Worm (Caenorhabditis elegans): Measurements from ENCODE around the gene sru-35.
A peak's percentile ranks its signal among the peaks of the same experiment; 100 is the strongest.
"Not testable (repeated sequence)": the region's sequence is repeated elsewhere in the genome, so short reads cannot be mapped to it uniquely, and the experiment has no call there.

Gene sru-35

ce11 chrIV:8793223-8793622 lies 3.2 kb upstream of the sru-35 start:
- TF ChIP-seq unc-39 (tag; optimal IDR thresholded peaks at IDR 0.05) (no peak), sma-3 (GFP tag; optimal IDR thresholded peaks at IDR 0.05) (peak; percentile 68), nhr-21 (tag; optimal IDR thresholded peaks at IDR 0.05) (peak; percentile 77), unc-55 (GFP tag; optimal IDR thresholded peaks at IDR 0.05) (no peak), mab-5 (tag; optimal IDR thresholded peaks at IDR 0.05) (no peak), nhr-10 (tag; optimal IDR thresholded peaks at IDR 0.05) (no peak), nhr-77 (tag; optimal IDR thresholded peaks at IDR 0.05) (no peak), nhr-25 (tag; optimal IDR thresholded peaks at IDR 0.05) (peak; percentile 57), nhr-23 (tag; optimal IDR thresholded peaks at IDR 0.05) (no peak), C34F6.9 (tag; optimal IDR thresholded peaks at IDR 0.05) (no peak), fos-1 (tag; optimal IDR thresholded peaks at IDR 0.05) (peak; percentile 92), ceh-16 (tag; optimal IDR thresholded peaks at IDR 0.05) (no peak), skn-1 (tag; optimal IDR thresholded peaks at IDR 0.05) (no peak), egl-27 (tag; optimal IDR thresholded peaks at IDR 0.05) (peak; percentile 61), F13H6.1 (tag; optimal IDR thresholded peaks at IDR 0.05) (peak; percentile 8), sem-4 (tag; optimal IDR thresholded peaks at IDR 0.05) (peak; percentile 42), alr-1 (tag; optimal IDR thresholded peaks at IDR 0.05) (no peak), sma-9 (GFP tag; optimal IDR thresholded peaks at IDR 0.05) (peak; percentile 79), sma-9 (tag; optimal IDR thresholded peaks at IDR 0.05) (no peak), blmp-1 (tag; optimal IDR thresholded peaks at IDR 0.05; ENCODE audit: insufficient read depth) (peak; percentile 74), Y55F3AM.14 (GFP tag; optimal IDR thresholded peaks at IDR 0.05) (peak; percentile 38)

- no peak for TF ChIP-seq elt-1 (tag; optimal IDR thresholded peaks at IDR 0.05)
- TF ChIP-seq mbf-1 (tag; optimal IDR thresholded peaks at IDR 0.05) = no peak
- no peak for TF ChIP-seq alr-1 (tag; optimal IDR thresholded peaks at IDR 0.05)
- TF ChIP-seq ceh-82 (tag; optimal IDR thresholded peaks at IDR 0.05) = no peak
- no peak for TF ChIP-seq nhr-77 (tag; optimal IDR thresholded peaks at IDR 0.05)
- no peak for TF ChIP-seq zag-1 (tag; optimal IDR thresholded peaks at IDR 0.05)
- no peak for TF ChIP-seq unc-55 (GFP tag; optimal IDR thresholded peaks at IDR 0.05)
- no peak for TF ChIP-seq ztf-4 (tag; optimal IDR thresholded peaks at IDR 0.05)
- TF ChIP-seq ztf-1 (GFP tag; conservative IDR thresholded peaks at IDR 0.05) = no peak
- TF ChIP-seq sma-3 (GFP tag; optimal IDR thresholded peaks at IDR 0.05) = no peak
- no peak for TF ChIP-seq ztf-11 (tag; optimal IDR thresholded peaks at IDR 0.05)
- TF ChIP-seq sma-9 (GFP tag; optimal IDR thresholded peaks at IDR 0.05) = no peak
- TF ChIP-seq sma-9 (tag; optimal IDR thresholded peaks at IDR 0.05) = no peak
- no peak for TF ChIP-seq elt-3 (tag; optimal IDR thresholded peaks at IDR 0.05)
- TF ChIP-seq nhr-21 (tag; optimal IDR thresholded peaks at IDR 0.05) = no peak
- TF ChIP-seq R02D3.7 (tag; optimal IDR thresholded peaks at IDR 0.05) = no peak
- TF ChIP-seq Y55F3AM.14 (GFP tag; optimal IDR thresholded peaks at IDR 0.05) = no peak
- TF ChIP-seq blmp-1 (tag; optimal IDR thresholded peaks at IDR 0.05; ENCODE audit: insufficient read depth) = no peak
Observed at ce11 chrIV:8792808-8793207, 2.8 kb upstream of the sru-35 start, which contains the start of gene C33D9.3. Gene C33D9.3 (minus strand): TSS chrIV:8792908.

- not testable (repeated sequence) for TF ChIP-seq mdl-1 (tag; optimal IDR thresholded peaks at IDR 0.05); ama-1 (optimal IDR thresholded peaks at IDR 0.05); gmeb-1 (tag; optimal IDR thresholded peaks at IDR 0.05)
Observed at ce11 chrIV:8788048-8788447, 2.0 kb downstream of the sru-35 start, which contains the start of gene C33D9.10. Gene C33D9.10 (minus strand): TSS chrIV:8788148.

ce11 chrIV:8786654-8787053 lies 3.4 kb downstream of the sru-35 start, which contains the start of gene C33D9.8:
Gene C33D9.8 (minus strand): TSS chrIV:8786752.
- TF ChIP-seq lsy-2 (tag; optimal IDR thresholded peaks at IDR 0.05) (peak in 1 of 2 experiments; percentile 30), unc-55 (GFP tag; optimal IDR thresholded peaks at IDR 0.05) (peak; percentile 60), sma-9 (GFP tag; optimal IDR thresholded peaks at IDR 0.05) (no peak), sma-9 (tag; optimal IDR thresholded peaks at IDR 0.05) (no peak), C34F6.9 (tag; optimal IDR thresholded peaks at IDR 0.05) (peak; percentile 40), egl-27 (tag; optimal IDR thresholded peaks at IDR 0.05) (no peak)

ce11 chrIV:8784855-8785327 lies 5.2 kb downstream of the sru-35 start, which contains the start of gene C33D9.13:
Gene C33D9.13 (minus strand): TSS chrIV:8785277.
- TF ChIP-seq dmd-4 (tag; optimal IDR thresholded peaks at IDR 0.05) = no peak
- no peak for TF ChIP-seq alr-1 (tag; optimal IDR thresholded peaks at IDR 0.05)
- TF ChIP-seq C34F6.9 (tag; optimal IDR thresholded peaks at IDR 0.05) = peak; percentile 24
- TF ChIP-seq F13H6.1 (tag; optimal IDR thresholded peaks at IDR 0.05) = no peak
- peak; percentile 48 for TF ChIP-seq unc-55 (GFP tag; optimal IDR thresholded peaks at IDR 0.05)

Measured in whole organism, L2 larva.